Worm (Caenorhabditis elegans): ENCODE data around the gene C33H5.13.

The C33H5.13 gene

ce11 chrIV:7757245-7757644 lies 34.8 kb downstream of the C33H5.13 start, which contains the start of gene C46A5.4:
C46A5.4 (minus strand) TSS chrIV:7757345.
- TF ChIP-seq rbr-2 (tag; optimal IDR thresholded peaks at IDR 0.05): no peak

- TF ChIP-seq dmd-9 (GFP tag; IDR thresholded peaks at IDR 0.05) (no peak), aha-1 (tag) (peak; percentile 21), lin-38 (GFP tag; IDR thresholded peaks at IDR 0.05) (no peak), egl-43 (GFP tag; IDR thresholded peaks at IDR 0.05) (peak; percentile 76), nhr-111 (GFP tag; optimal IDR thresholded peaks at IDR 0.05) (no peak), T20F7.1 (GFP tag; optimal IDR thresholded peaks at IDR 0.05) (no peak), F26F4.8 (GFP tag; conservative IDR thresholded peaks at IDR 0.05) (no peak), ceh-82 (tag; optimal IDR thresholded peaks at IDR 0.05) (no peak), dmd-8 (GFP tag; IDR thresholded peaks at IDR 0.05) (no peak), fos-1 (tag; optimal IDR thresholded peaks at IDR 0.05) (no peak), nhr-25 (tag; optimal IDR thresholded peaks at IDR 0.05; ENCODE audit: borderline replicate concordance, insufficient read depth) (no peak), madf-5 (GFP tag; IDR thresholded peaks at IDR 0.05) (0 out of 4 replicates have a peak, but pooled peaks of 1 of the 2 experiments have one; percentile 45), ceh-28 (tag; optimal IDR thresholded peaks at IDR 0.05) (no peak), set-16 (GFP tag; IDR thresholded peaks at IDR 0.05) (peak; percentile 94), nhr-237 (tag; optimal IDR thresholded peaks at IDR 0.05) (no peak), ctbp-1 (GFP tag; IDR thresholded peaks at IDR 0.05) (no peak), daf-16 (GFP tag; optimal IDR thresholded peaks at IDR 0.05) (no peak), daf-16 (tag; optimal IDR thresholded peaks at IDR 0.05) (no peak), hmg-1.1 (GFP tag; IDR thresholded peaks at IDR 0.05) (no peak), lsy-2 (tag; optimal IDR thresholded peaks at IDR 0.05) (no peak), mdl-1 (tag; optimal IDR thresholded peaks at IDR 0.05) (no peak), php-3 (GFP tag; IDR thresholded peaks at IDR 0.05) (no peak), nhr-41 (GFP tag; IDR thresholded peaks at IDR 0.05) (no peak), ceh-62 (tag; optimal IDR thresholded peaks at IDR 0.05) (no peak), cey-2 (tag; optimal IDR thresholded peaks at IDR 0.05; ENCODE audit: borderline replicate concordance, insufficient read depth) (no peak), dve-1 (tag; optimal IDR thresholded peaks at IDR 0.05; ENCODE audit: insufficient read depth) (no peak), T26A8.4 (GFP tag; IDR thresholded peaks at IDR 0.05) (0 out of 2 replicates have a peak, but pooled peaks have one; percentile 47), spr-3 (GFP tag; optimal IDR thresholded peaks at IDR 0.05) (peak; percentile 28), zfp-3 (GFP tag; conservative IDR thresholded peaks at IDR 0.05) (no peak), ceh-32 (tag; optimal IDR thresholded peaks at IDR 0.05; ENCODE audit: poor library complexity) (no peak), madf-9 (GFP tag; conservative IDR thresholded peaks at IDR 0.05) (no peak), ZK337.2 (GFP tag; IDR thresholded peaks at IDR 0.05) (no peak), ama-1 (optimal IDR thresholded peaks at IDR 0.05) (no peak)
These were observed 37.9 kb downstream of the C33H5.13 start for ce11 chrIV:7754114-7754513.

DNA sequence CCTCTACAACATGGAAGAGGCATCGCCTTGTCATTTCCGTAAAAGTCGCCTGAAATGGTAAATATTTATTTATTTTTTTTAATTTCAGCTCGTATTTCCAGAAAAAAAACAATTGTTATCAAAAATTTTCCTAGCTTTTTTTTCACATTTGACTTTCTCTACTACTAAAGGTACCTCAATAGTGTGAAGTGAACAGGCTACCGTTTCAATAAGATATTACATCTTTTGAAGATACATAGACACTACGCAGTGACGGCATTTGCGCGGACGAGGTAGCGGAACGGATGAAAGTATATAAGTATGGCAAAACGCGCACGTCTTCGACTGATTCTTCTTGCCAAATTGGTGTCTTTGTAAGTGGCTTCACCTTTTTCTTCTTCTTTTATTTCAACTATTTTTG lies 39.0 kb downstream of the C33H5.13 start, which contains the start of gene col-14:
TSS of gene col-14 (plus strand) at position 301 of the 400 bp plus-strand sequence.
- TF ChIP-seq lin-13 (GFP tag; optimal IDR thresholded peaks at IDR 0.05) (no peak), vab-7 (GFP tag; IDR thresholded peaks at IDR 0.05) (no peak), nhr-102 (tag; optimal IDR thresholded peaks at IDR 0.05) (no peak), ceh-20 (GFP tag; IDR thresholded peaks at IDR 0.05) (no peak), tra-1 (GFP tag; IDR thresholded peaks at IDR 0.05) (no peak), ceh-62 (tag; optimal IDR thresholded peaks at IDR 0.05) (no peak), cey-2 (tag; optimal IDR thresholded peaks at IDR 0.05; ENCODE audit: borderline replicate concordance, insufficient read depth) (no peak), hlh-30 (tag; optimal IDR thresholded peaks at IDR 0.05; ENCODE audit: insufficient read depth) (no peak), nhr-48 (tag; optimal IDR thresholded peaks at IDR 0.05) (no peak), dmd-9 (GFP tag; IDR thresholded peaks at IDR 0.05) (no peak), ZK337.2 (GFP tag; IDR thresholded peaks at IDR 0.05) (no peak), egl-27 (tag; optimal IDR thresholded peaks at IDR 0.05) (no peak), snpc-1.2 (GFP tag; IDR thresholded peaks at IDR 0.05) (no peak), ztf-11 (tag; optimal IDR thresholded peaks at IDR 0.05) (no peak), ZK546.5 (tag; optimal IDR thresholded peaks at IDR 0.05) (no peak), hmg-1.1 (GFP tag; IDR thresholded peaks at IDR 0.05) (no peak)
